Worm (Caenorhabditis elegans): ENCODE measurements around the gene T19D12.1.

Gene T19D12.1

DNA sequence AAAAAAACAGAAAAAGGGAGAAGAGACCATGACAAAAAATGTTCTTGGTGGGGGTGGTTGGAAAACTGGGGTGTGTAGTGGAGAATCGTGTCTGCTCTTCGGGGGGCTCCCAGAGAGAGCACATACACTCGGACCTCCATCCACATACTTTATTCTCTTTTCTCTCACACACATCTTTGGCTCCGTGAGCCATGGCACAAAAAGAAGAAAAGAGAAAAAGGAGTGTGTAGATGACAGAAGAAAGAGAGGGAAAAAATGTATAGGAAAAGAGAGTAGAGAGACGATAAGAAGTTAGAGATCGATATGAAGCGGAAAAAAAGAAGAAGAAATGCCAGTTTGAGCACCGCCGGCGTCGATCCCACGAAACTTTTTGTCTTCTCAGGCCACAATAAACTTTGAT lies 42.3 kb downstream of the T19D12.1 start:
- TF ChIP-seq nhr-237 (tag; optimal IDR thresholded peaks at IDR 0.05) (no peak), hlh-11 (tag; optimal IDR thresholded peaks at IDR 0.05) (no peak), nhr-10 (tag; optimal IDR thresholded peaks at IDR 0.05) (no peak), arid-1 (GFP tag; conservative IDR thresholded peaks at IDR 0.05) (no peak), pqm-1 (tag; optimal IDR thresholded peaks at IDR 0.05) (no peak), nhr-77 (tag; optimal IDR thresholded peaks at IDR 0.05) (no peak), zfp-2 (tag; optimal IDR thresholded peaks at IDR 0.05) (no peak), mep-1 (tag; optimal IDR thresholded peaks at IDR 0.05) (peak; percentile 77), aly-2 (tag; optimal IDR thresholded peaks at IDR 0.05) (no peak), hlh-30 (tag; optimal IDR thresholded peaks at IDR 0.05; ENCODE audit: insufficient read depth) (no peak), nhr-42 (GFP tag; IDR thresholded peaks at IDR 0.05) (no peak), lin-1 (GFP tag; IDR thresholded peaks at IDR 0.05) (no peak), aha-1 (tag) (no peak), ceh-20 (GFP tag; IDR thresholded peaks at IDR 0.05) (peak; percentile 59; the same call in 1 of the 2 replicates), snpc-4 (tag; optimal IDR thresholded peaks at IDR 0.05) (no peak), lin-29 (GFP tag; IDR thresholded peaks at IDR 0.05) (no peak), madf-5 (GFP tag; IDR thresholded peaks at IDR 0.05) (no peak), lim-7 (GFP tag; IDR thresholded peaks at IDR 0.05) (no peak), lsy-2 (tag; optimal IDR thresholded peaks at IDR 0.05) (peak in 1 of 2 experiments; percentile 53), F10B5.3 (tag; optimal IDR thresholded peaks at IDR 0.05) (no peak), sdz-12 (GFP tag; optimal IDR thresholded peaks at IDR 0.05) (no peak), F44E2.7 (GFP tag; IDR thresholded peaks at IDR 0.05) (no peak), Y105C5A.15 (GFP tag; IDR thresholded peaks at IDR 0.05) (no peak), hif-1 (tag; optimal IDR thresholded peaks at IDR 0.05) (no peak), skn-1 (tag; optimal IDR thresholded peaks at IDR 0.05) (no peak), daf-16 (GFP tag; optimal IDR thresholded peaks at IDR 0.05) (no peak), daf-16 (tag; optimal IDR thresholded peaks at IDR 0.05) (no peak), unc-130 (GFP tag; optimal IDR thresholded peaks at IDR 0.05) (no peak), F49E8.2 (tag; optimal IDR thresholded peaks at IDR 0.05; ENCODE audit: borderline replicate concordance) (no peak), nhr-6 (tag; optimal IDR thresholded peaks at IDR 0.05) (no peak), daf-8 (GFP tag; IDR thresholded peaks at IDR 0.05) (no peak), nhr-28 (tag; optimal IDR thresholded peaks at IDR 0.05) (no peak), spr-3 (GFP tag; optimal IDR thresholded peaks at IDR 0.05) (no peak), Y5F2A.4 (GFP tag; optimal IDR thresholded peaks at IDR 0.05) (no peak), daf-19 (GFP tag; conservative IDR thresholded peaks at IDR 0.05) (no peak), ces-1 (GFP tag; optimal IDR thresholded peaks at IDR 0.05) (no peak), mdl-1 (tag; optimal IDR thresholded peaks at IDR 0.05) (no peak), rbr-2 (tag; optimal IDR thresholded peaks at IDR 0.05) (peak; percentile 25), zfp-3 (GFP tag; conservative IDR thresholded peaks at IDR 0.05) (no peak), lin-39 (tag; optimal IDR thresholded peaks at IDR 0.05) (no peak), ctbp-1 (GFP tag; IDR thresholded peaks at IDR 0.05) (peak; percentile 62), attf-4 (tag; optimal IDR thresholded peaks at IDR 0.05) (no peak), vab-7 (GFP tag; IDR thresholded peaks at IDR 0.05) (no peak), D1046.2 (GFP tag; IDR thresholded peaks at IDR 0.05) (no peak), mdt-29 (GFP tag; IDR thresholded peaks at IDR 0.05) (no peak), hmg-1.1 (GFP tag; IDR thresholded peaks at IDR 0.05) (peak; percentile 54), ceh-62 (tag; optimal IDR thresholded peaks at IDR 0.05) (no peak), nhr-25 (tag; optimal IDR thresholded peaks at IDR 0.05; ENCODE audit: borderline replicate concordance, insufficient read depth) (no peak), jun-1 (tag; optimal IDR thresholded peaks at IDR 0.05) (no peak), daf-12 (tag; optimal IDR thresholded peaks at IDR 0.05) (no peak), snpc-1.2 (GFP tag; IDR thresholded peaks at IDR 0.05) (no peak), lin-15B (tag; optimal IDR thresholded peaks at IDR 0.05) (no peak), madf-9 (GFP tag; conservative IDR thresholded peaks at IDR 0.05) (no peak)
